Fruit fly (Drosophila melanogaster) whole organism, prepupa: Measurements from ENCODE around the gene CG12355.
A peak's percentile ranks its signal among the peaks of the same experiment; 100 is the strongest.

Experiments used
- CG3032 ChIP-seq: fragments of 200-800 bp; optimal IDR thresholded peaks from 2 replicates; lab custom pipeline; 2019; ENCODE audit warnings: missing biosample characterization, mild to moderate bottlenecking, missing genetic modification characterization, moderate library complexity
- CG34406 ChIP-seq: fragments of 200-800 bp; sonication (Bioruptor generic); optimal IDR thresholded peaks from 3 replicates; lab custom pipeline; 2016; ENCODE audit warnings: missing biosample characterization, missing genetic modification characterization
- CG3919 ChIP-seq: fragments of 200-800 bp; sonication (Bioruptor generic); optimal IDR thresholded peaks from 3 replicates; lab custom pipeline; 2016; ENCODE audit warnings: missing biosample characterization, missing genetic modification characterization
- CG6808 ChIP-seq: fragments of 200-800 bp; sonication (Bioruptor generic); optimal IDR thresholded peaks from 3 replicates; lab custom pipeline; 2017; ENCODE audit warnings: missing biosample characterization, missing genetic modification characterization, mild to moderate bottlenecking, moderate library complexity, missing genetic modification reagents
- CG9139 ChIP-seq: fragments of 200-800 bp; sonication (Bioruptor generic); optimal IDR thresholded peaks from 3 replicates; lab custom pipeline; 2017; ENCODE audit warnings: missing biosample characterization, mild to moderate bottlenecking, missing genetic modification characterization
- Lpt ChIP-seq: fragments of 200-800 bp; sonication (Bioruptor generic); optimal IDR thresholded peaks from 3 replicates; lab custom pipeline; 2016; ENCODE audit warnings: missing biosample characterization, missing genetic modification characterization
- OdsH ChIP-seq: fragments of 200-800 bp; sonication (Bioruptor generic); optimal IDR thresholded peaks from 3 replicates; lab custom pipeline; 2016; ENCODE audit warnings: missing biosample characterization, missing genetic modification characterization
- Smox ChIP-seq: fragments of 200-800 bp; sonication (Bioruptor generic); optimal IDR thresholded peaks from 3 replicates; lab custom pipeline; 2016; ENCODE audit warnings: missing biosample characterization, missing genetic modification characterization
- Sox14 ChIP-seq: fragments of 200-800 bp; sonication (Bioruptor generic); optimal IDR thresholded peaks from 3 replicates; lab custom pipeline; 2016; ENCODE audit warnings: missing biosample characterization, missing genetic modification characterization
- acj6 ChIP-seq: fragments of 200-800 bp; sonication (Bioruptor generic); optimal IDR thresholded peaks from 3 replicates; lab custom pipeline; 2016; ENCODE audit warnings: missing biosample characterization, missing genetic modification characterization

- TF ChIP-seq OdsH (GFP tag; lab: Kevin White, UChicago) (no peak), Lpt (GFP tag; lab: Kevin White, UChicago) (no peak), Sox14 (GFP tag; lab: Kevin White, UChicago) (no peak), CG6808 (GFP tag; lab: Kevin White, UChicago) (peak; percentile 45), CG3919 (GFP tag; lab: Kevin White, UChicago) (no peak), Smox (GFP tag; lab: Kevin White, UChicago) (no peak), CG34406 (GFP tag; lab: Kevin White, UChicago) (no peak), CG3032 (tag; lab: Kevin White, UChicago) (no peak), CG9139 (GFP tag; lab: Kevin White, UChicago) (no peak), acj6 (GFP tag; lab: Kevin White, UChicago) (no peak)
These were observed 11.0 kb upstream of the CG12355 start for dm6 chr3L:15506174-15506926.
